Worm (Caenorhabditis elegans): ENCODE measurements around the gene gna-1.

gna-1 gene

ce11 chrV:10289743-10290142, 30.2 kb downstream of the gna-1 start, which contains the start of gene B0024.15:
TSS of gene B0024.15 (plus strand) at chrV:10290043.
- TF ChIP-seq ceh-39 (tag; optimal IDR thresholded peaks at IDR 0.05): no peak

- no peak for TF ChIP-seq lsy-2 (tag; optimal IDR thresholded peaks at IDR 0.05)
- no peak for TF ChIP-seq drap-1 (GFP tag; optimal IDR thresholded peaks at IDR 0.05)
- TF ChIP-seq ceh-39 (tag; optimal IDR thresholded peaks at IDR 0.05): no peak
- no peak for TF ChIP-seq blmp-1 (tag; optimal IDR thresholded peaks at IDR 0.05)
- TF ChIP-seq unc-62 (GFP tag; optimal IDR thresholded peaks at IDR 0.05): no peak
- TF ChIP-seq tbx-8 (GFP tag; optimal IDR thresholded peaks at IDR 0.05): no peak
- TF ChIP-seq cnd-1 (tag; optimal IDR thresholded peaks at IDR 0.05): no peak
- no peak for TF ChIP-seq lin-32 (GFP tag; optimal IDR thresholded peaks at IDR 0.05)
- TF ChIP-seq nhr-2 (tag; optimal IDR thresholded peaks at IDR 0.05): no peak
- TF ChIP-seq zip-8 (tag; optimal IDR thresholded peaks at IDR 0.05): no peak
- TF ChIP-seq bed-3 (GFP tag; optimal IDR thresholded peaks at IDR 0.05): no peak
- no peak for TF ChIP-seq nhr-237 (tag; optimal IDR thresholded peaks at IDR 0.05)
Measured at ce11 chrV:10287260-10287659, 32.7 kb downstream of the gna-1 start, which contains the start of gene B0024.3. TSS of gene B0024.3 (plus strand) at chrV:10287560.

- TF ChIP-seq sem-2 (GFP tag; optimal IDR thresholded peaks at IDR 0.05): no peak
- no peak for TF ChIP-seq ceh-43 (GFP tag; optimal IDR thresholded peaks at IDR 0.05)
- TF ChIP-seq drap-1 (GFP tag; optimal IDR thresholded peaks at IDR 0.05): no peak
- no peak for TF ChIP-seq tbx-8 (GFP tag; optimal IDR thresholded peaks at IDR 0.05)
- TF ChIP-seq M03D4.4 (tag; optimal IDR thresholded peaks at IDR 0.05): no peak
- TF ChIP-seq nhr-28 (tag; optimal IDR thresholded peaks at IDR 0.05): no peak
- no peak for TF ChIP-seq mls-2 (tag; optimal IDR thresholded peaks at IDR 0.05)
Measured at ce11 chrV:10285853-10286252, 34.1 kb downstream of the gna-1 start.

ce11 chrV:10283444-10283843, 36.5 kb downstream of the gna-1 start, which contains the start of gene lys-3:
TSS of gene lys-3 (minus strand) at chrV:10283544.
- TF ChIP-seq ztf-11 (tag; optimal IDR thresholded peaks at IDR 0.05) (no peak), lin-32 (GFP tag; optimal IDR thresholded peaks at IDR 0.05) (no peak), elt-3 (tag; optimal IDR thresholded peaks at IDR 0.05) (no peak), nhr-237 (tag; optimal IDR thresholded peaks at IDR 0.05) (no peak), cnd-1 (tag; optimal IDR thresholded peaks at IDR 0.05) (no peak), ceh-83 (GFP tag; optimal IDR thresholded peaks at IDR 0.05) (no peak), lin-13 (tag; optimal IDR thresholded peaks at IDR 0.05) (no peak), ham-2 (GFP tag; optimal IDR thresholded peaks at IDR 0.05) (no peak), flh-1 (GFP tag; optimal IDR thresholded peaks at IDR 0.05) (no peak), mab-5 (tag; optimal IDR thresholded peaks at IDR 0.05) (no peak), bed-3 (GFP tag; optimal IDR thresholded peaks at IDR 0.05) (no peak), ces-1 (GFP tag; optimal IDR thresholded peaks at IDR 0.05) (no peak), sptf-1 (tag; optimal IDR thresholded peaks at IDR 0.05) (no peak), mep-1 (tag; optimal IDR thresholded peaks at IDR 0.05) (no peak), M03D4.4 (tag; optimal IDR thresholded peaks at IDR 0.05) (no peak), drap-1 (GFP tag; optimal IDR thresholded peaks at IDR 0.05) (no peak), tbx-8 (GFP tag; optimal IDR thresholded peaks at IDR 0.05) (no peak), unc-120 (tag; optimal IDR thresholded peaks at IDR 0.05; ENCODE audit: poor library complexity, severe bottlenecking) (no peak)

ce11 chrV:10281374-10281773, 38.6 kb downstream of the gna-1 start, which contains the start of gene lys-2:
TSS of gene lys-2 (minus strand) at chrV:10281474.
- TF ChIP-seq blmp-1 (tag; optimal IDR thresholded peaks at IDR 0.05) (no peak), ceh-39 (tag; optimal IDR thresholded peaks at IDR 0.05) (no peak), ceh-83 (GFP tag; optimal IDR thresholded peaks at IDR 0.05) (no peak), ztf-11 (tag; optimal IDR thresholded peaks at IDR 0.05) (no peak), elt-1 (tag; optimal IDR thresholded peaks at IDR 0.05; ENCODE audit: borderline replicate concordance, insufficient read depth) (no peak), flh-1 (GFP tag; optimal IDR thresholded peaks at IDR 0.05) (no peak), nhr-237 (tag; optimal IDR thresholded peaks at IDR 0.05) (no peak), lsy-2 (tag; optimal IDR thresholded peaks at IDR 0.05) (no peak), lin-13 (tag; optimal IDR thresholded peaks at IDR 0.05) (no peak), unc-62 (GFP tag; optimal IDR thresholded peaks at IDR 0.05) (no peak), nhr-2 (tag; optimal IDR thresholded peaks at IDR 0.05) (no peak), nhr-12 (tag; optimal IDR thresholded peaks at IDR 0.05) (no peak), lin-32 (GFP tag; optimal IDR thresholded peaks at IDR 0.05) (no peak), mab-5 (tag; optimal IDR thresholded peaks at IDR 0.05) (no peak), nhr-28 (tag; optimal IDR thresholded peaks at IDR 0.05) (no peak), hlh-1 (tag; optimal IDR thresholded peaks at IDR 0.05) (no peak), drap-1 (GFP tag; optimal IDR thresholded peaks at IDR 0.05) (no peak)
